Fruit fly (Drosophila melanogaster) whole organism, prepupa: ENCODE data around the gene CG5162.
A peak's percentile ranks its signal among the peaks of the same experiment; 100 is the strongest.

ENCODE experiments used
- Blimp-1 ChIP-seq: fragments of 200-800 bp; sonication (Bioruptor generic); optimal IDR thresholded peaks from 3 replicates; lab custom pipeline; 2017; ENCODE audit warnings: missing biosample characterization, missing genetic modification characterization, mild to moderate bottlenecking, moderate library complexity, missing genetic modification reagents
- CG31627 ChIP-seq: fragments of 200-800 bp; sonication (Bioruptor generic); optimal IDR thresholded peaks from 3 replicates; lab custom pipeline; 2016; ENCODE audit warnings: missing biosample characterization, missing genetic modification characterization
- CG32006 ChIP-seq: fragments of 200-800 bp; sonication (Bioruptor generic); optimal IDR thresholded peaks from 3 replicates; lab custom pipeline; 2017; ENCODE audit warnings: missing biosample characterization, mild to moderate bottlenecking, missing genetic modification characterization
- CG4318 ChIP-seq: fragments of 200-800 bp; sonication (Bioruptor generic); optimal IDR thresholded peaks from 3 replicates; lab custom pipeline; 2017; ENCODE audit warnings: missing biosample characterization, mild to moderate bottlenecking, missing genetic modification characterization
- CG6276 ChIP-seq: fragments of 200-800 bp; sonication (Bioruptor generic); optimal IDR thresholded peaks from 2 replicates; lab custom pipeline; 2017; ENCODE audit warnings: missing biosample characterization, mild to moderate bottlenecking, missing genetic modification characterization
- CG6808 ChIP-seq: fragments of 200-800 bp; sonication (Bioruptor generic); optimal IDR thresholded peaks from 3 replicates; lab custom pipeline; 2017; ENCODE audit warnings: missing biosample characterization, missing genetic modification characterization, mild to moderate bottlenecking, moderate library complexity, missing genetic modification reagents
- CG6854 ChIP-seq: fragments of 200-800 bp; sonication (Bioruptor generic); optimal IDR thresholded peaks from 2 replicates; lab custom pipeline; 2017; ENCODE audit warnings: missing biosample characterization, mild to moderate bottlenecking, missing genetic modification characterization
- CG8119 ChIP-seq: fragments of 200-800 bp; sonication (Bioruptor generic); IDR thresholded peaks from 3 replicates; pipeline ENCODE4 v1.3.6; 2022; ENCODE audit warnings: missing biosample characterization, missing genetic modification characterization
- Gug ChIP-seq: fragments of 200-800 bp; sonication (Bioruptor generic); IDR thresholded peaks from 2 replicates; pipeline ENCODE4 v1.3.6; 2022; ENCODE audit warnings: missing biosample characterization, missing genetic modification characterization
- Hr38 ChIP-seq: sonication (Bioruptor generic); optimal IDR thresholded peaks from 2 replicates; lab custom pipeline; 2016; ENCODE audit warnings: missing biosample characterization, missing genetic modification characterization
- Hr39 ChIP-seq: fragments of 200-800 bp; sonication (Bioruptor generic); optimal IDR thresholded peaks from 2 replicates; lab custom pipeline; 2016; ENCODE audit warnings: missing biosample characterization, missing genetic modification characterization
- lz ChIP-seq: fragments of 200-800 bp; sonication (Bioruptor generic); optimal IDR thresholded peaks from 3 replicates; lab custom pipeline; 2016; ENCODE audit warnings: missing biosample characterization, missing genetic modification characterization
- pdm3 ChIP-seq: fragments of 200-800 bp; sonication (Bioruptor generic); optimal IDR thresholded peaks from 3 replicates; lab custom pipeline; 2016; ENCODE audit warnings: missing biosample characterization, missing genetic modification characterization

dm6 chrX:17181264-17182198, 33.6 kb upstream of the CG5162 start:
- TF ChIP-seq pdm3 (GFP tag; lab: Kevin White, UChicago) (no peak), CG4318 (GFP tag; lab: Kevin White, UChicago) (no peak), CG6808 (no peak), CG31627 (GFP tag; lab: Kevin White, UChicago) (no peak), Blimp-1 (GFP tag; lab: Kevin White, UChicago) (peak; percentile 46), CG6854 (GFP tag; lab: Kevin White, UChicago) (no peak), CG8119 (GFP tag; lab: Robert Waterston, UW) (peak; percentile 50; the same call in 2 of the 3 replicates), Hr38 (no peak), CG32006 (GFP tag; lab: Kevin White, UChicago) (peak; percentile 53), Hr39 (GFP tag; lab: Kevin White, UChicago) (no peak), Gug (GFP tag; lab: Robert Waterston, UW) (no peak), CG6276 (GFP tag; lab: Kevin White, UChicago) (no peak), lz (GFP tag; lab: Kevin White, UChicago) (no peak)
